Fruit fly (Drosophila melanogaster): Measurements from ENCODE around the gene CG46339.
A peak's percentile ranks its signal among the peaks of the same experiment; 100 is the strongest.

The CG46339 gene

DNA sequence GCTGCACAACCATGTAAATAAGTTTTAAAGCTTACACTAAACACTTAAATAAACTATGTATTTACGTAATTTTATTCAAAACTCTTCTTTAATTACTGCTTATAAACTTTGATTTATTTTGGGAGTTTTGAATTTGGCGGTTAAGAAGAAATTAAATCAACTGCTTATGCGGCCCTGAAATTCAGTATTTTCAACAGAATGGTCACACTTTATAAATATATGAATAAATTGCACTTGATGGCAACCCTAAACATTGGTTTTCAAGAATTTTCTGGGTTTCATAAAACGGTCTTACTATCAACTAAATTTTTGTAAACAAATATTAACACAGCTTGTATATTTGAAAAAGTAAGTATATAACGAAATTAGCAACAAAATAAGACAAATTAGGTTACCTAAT is 29.7 kb downstream of the CG46339 start, which contains the start of gene CG14252 (continued):
- TF ChIP-seq CG4617 (GFP tag; optimal IDR thresholded peaks at IDR 0.05; ENCODE audit: borderline replicate concordance): peak; percentile 36
- peak; percentile 2 for TF ChIP-seq Myb (GFP tag; optimal IDR thresholded peaks at IDR 0.05)
- peak; percentile 47 for TF ChIP-seq zen (tag; optimal IDR thresholded peaks at IDR 0.05)
- TF ChIP-seq hth (optimal IDR thresholded peaks at IDR 0.05): no peak
- no peak for TF ChIP-seq gem (tag; optimal IDR thresholded peaks at IDR 0.05)
- no peak for TF ChIP-seq CG12744 (GFP tag; optimal IDR thresholded peaks at IDR 0.05)
- no peak for TF ChIP-seq B-H1 (GFP tag; IDR thresholded peaks at IDR 0.05)
- TF ChIP-seq gsb (GFP tag; IDR thresholded peaks at IDR 0.05): no peak
- no peak for TF ChIP-seq Sin3A (optimal IDR thresholded peaks at IDR 0.05)
- TF ChIP-seq CG15514 (GFP tag; optimal IDR thresholded peaks at IDR 0.05): peak; percentile 74
- TF ChIP-seq oc (tag; optimal IDR thresholded peaks at IDR 0.05): no peak
- TF ChIP-seq CG3281 (GFP tag; optimal IDR thresholded peaks at IDR 0.05): peak; percentile 76
- TF ChIP-seq chif (GFP tag; optimal IDR thresholded peaks at IDR 0.05): no peak
- peak; percentile 96 for TF ChIP-seq Dp (GFP tag; optimal IDR thresholded peaks at IDR 0.05)
- TF ChIP-seq mirr (GFP tag; optimal IDR thresholded peaks at IDR 0.05): no peak
- TF ChIP-seq CG13894 (tag; optimal IDR thresholded peaks at IDR 0.05): peak; percentile 55
- peak; percentile 15 for TF ChIP-seq CG2120 (GFP tag; optimal IDR thresholded peaks at IDR 0.05)
- TF ChIP-seq ftz-f1 (GFP tag; optimal IDR thresholded peaks at IDR 0.05): peak; percentile 4
- TF ChIP-seq CG11504 (tag; optimal IDR thresholded peaks at IDR 0.05): no peak
- no peak for TF ChIP-seq CG18011 (GFP tag; optimal IDR thresholded peaks at IDR 0.05)
- TF ChIP-seq CG8924 (tag; optimal IDR thresholded peaks at IDR 0.05): peak; percentile 17
- TF ChIP-seq CG13775 (GFP tag; optimal IDR thresholded peaks at IDR 0.05): no peak
- peak; percentile 74 for TF ChIP-seq onecut (GFP tag; IDR thresholded peaks at IDR 0.05)
- no peak for TF ChIP-seq her (GFP tag; optimal IDR thresholded peaks at IDR 0.05)
- no peak for TF ChIP-seq tna (GFP tag; IDR thresholded peaks at IDR 0.05; ENCODE audit: partially characterized antibody)
- no peak for TF ChIP-seq pros (GFP tag; optimal IDR thresholded peaks at IDR 0.05)
- no peak for TF ChIP-seq CG5245 (GFP tag; optimal IDR thresholded peaks at IDR 0.05)
- TF ChIP-seq CG4424 (GFP tag; optimal IDR thresholded peaks at IDR 0.05): peak; percentile 5
- no peak for TF ChIP-seq CG11723 (GFP tag; optimal IDR thresholded peaks at IDR 0.05)
- peak; percentile 11 for TF ChIP-seq Dek (tag; optimal IDR thresholded peaks at IDR 0.05)
- TF ChIP-seq D19B (GFP tag; optimal IDR thresholded peaks at IDR 0.05): no peak
- TF ChIP-seq Doc3 (GFP tag; IDR thresholded peaks at IDR 0.05; ENCODE audit: partially characterized antibody): no peak
- peak; percentile 8 for TF ChIP-seq tin (GFP tag; optimal IDR thresholded peaks at IDR 0.05)
- peak; percentile 61 for TF ChIP-seq CG17829 (tag; optimal IDR thresholded peaks at IDR 0.05)
- TF ChIP-seq wek (GFP tag; optimal IDR thresholded peaks at IDR 0.05): no peak
- peak in 1 of 3 experiments; percentile 79 for TF ChIP-seq Stat92E (GFP tag; optimal IDR thresholded peaks at IDR 0.05)
- TF ChIP-seq CG7271 (tag; optimal IDR thresholded peaks at IDR 0.05): no peak
- TF ChIP-seq B-H2 (GFP tag; optimal IDR thresholded peaks at IDR 0.05): peak; percentile 52
- peak; percentile 53 for TF ChIP-seq CG10147 (GFP tag; optimal IDR thresholded peaks at IDR 0.05)
- no peak for TF ChIP-seq CG34422 (GFP tag; IDR thresholded peaks at IDR 0.05)
- peak; percentile 89 for TF ChIP-seq sens (GFP tag)
- no peak for TF ChIP-seq nau (GFP tag; optimal IDR thresholded peaks at IDR 0.05)
- no peak for TF ChIP-seq scrt (GFP tag; optimal IDR thresholded peaks at IDR 0.05)
- peak; percentile 57 for TF ChIP-seq CG10267 (tag; optimal IDR thresholded peaks at IDR 0.05)
- TF ChIP-seq exex (tag; optimal IDR thresholded peaks at IDR 0.05): peak; percentile 50
- TF ChIP-seq CG9932 (GFP tag; IDR thresholded peaks at IDR 0.05): no peak
- peak; percentile 48 for TF ChIP-seq CG2116 (GFP tag; optimal IDR thresholded peaks at IDR 0.05)
- TF ChIP-seq CG7372 (GFP tag; IDR thresholded peaks at IDR 0.05): no peak
- TF ChIP-seq gfzf (GFP tag; optimal IDR thresholded peaks at IDR 0.05): peak; percentile 97
- no peak for TF ChIP-seq Deaf1 (tag; optimal IDR thresholded peaks at IDR 0.05)
- no peak for TF ChIP-seq esg (GFP tag; conservative IDR thresholded peaks at IDR 0.05)
